Worm (Caenorhabditis elegans): ENCODE measurements around the gene moc-1.

Gene moc-1

ce11 chrX:10146592-10146991 lies 8.2 kb upstream of the moc-1 start, which contains the start of gene unc-115:
TSS of gene unc-115 (plus strand) at chrX:10146892.
- peak; percentile 88 for TF ChIP-seq unc-86 (tag; optimal IDR thresholded peaks at IDR 0.05)
- no peak for TF ChIP-seq nhr-12 (tag; optimal IDR thresholded peaks at IDR 0.05)
- peak; percentile 77 for TF ChIP-seq nhr-19 (GFP tag; conservative IDR thresholded peaks at IDR 0.05)
- no peak for TF ChIP-seq unc-62 (GFP tag; optimal IDR thresholded peaks at IDR 0.05)
- TF ChIP-seq snu-23 (GFP tag; optimal IDR thresholded peaks at IDR 0.05) = peak; percentile 90
- TF ChIP-seq sup-37 (GFP tag; optimal IDR thresholded peaks at IDR 0.05) = no peak
- TF ChIP-seq C04F5.9 (tag; optimal IDR thresholded peaks at IDR 0.05) = no peak
- TF ChIP-seq dsc-1 (tag; optimal IDR thresholded peaks at IDR 0.05) = peak; percentile 78
- TF ChIP-seq isw-1 (GFP tag; IDR thresholded peaks at IDR 0.05) = peak; percentile 72
- peak; percentile 79 to 87 (median 79) for TF ChIP-seq ceh-82 (tag; optimal IDR thresholded peaks at IDR 0.05)
- no peak for TF ChIP-seq nhr-11 (tag; optimal IDR thresholded peaks at IDR 0.05)
- peak; percentile 80 for TF ChIP-seq egl-13 (tag; optimal IDR thresholded peaks at IDR 0.05)
- no peak for TF ChIP-seq unc-30 (tag; optimal IDR thresholded peaks at IDR 0.05)
- no peak for TF ChIP-seq ceh-63 (GFP tag; optimal IDR thresholded peaks at IDR 0.05)
- no peak for TF ChIP-seq lin-39 (tag; optimal IDR thresholded peaks at IDR 0.05)
- TF ChIP-seq dpl-1 (GFP tag; optimal IDR thresholded peaks at IDR 0.05) = peak in 1 of 3 experiments; percentile 42
- no peak for TF ChIP-seq zag-1 (tag; optimal IDR thresholded peaks at IDR 0.05)
- peak; percentile 33 for TF ChIP-seq lir-3 (tag; optimal IDR thresholded peaks at IDR 0.05; ENCODE audit: poor library complexity)
- peak in 1 of 2 experiments; percentile 66 for TF ChIP-seq ztf-11 (tag; optimal IDR thresholded peaks at IDR 0.05)
- TF ChIP-seq nhr-90 (tag; optimal IDR thresholded peaks at IDR 0.05; ENCODE audit: poor library complexity) = peak; percentile 70
- TF ChIP-seq alr-1 (tag; optimal IDR thresholded peaks at IDR 0.05; ENCODE audit: borderline replicate concordance) = no peak
- TF ChIP-seq nhr-85 (tag) = peak; percentile 86
- no peak for TF ChIP-seq lin-15B (tag; optimal IDR thresholded peaks at IDR 0.05)
- TF ChIP-seq fkh-10 (GFP tag; optimal IDR thresholded peaks at IDR 0.05) = peak; percentile 76
- TF ChIP-seq nhr-84 (tag; optimal IDR thresholded peaks at IDR 0.05) = no peak
- TF ChIP-seq irx-1 (tag; optimal IDR thresholded peaks at IDR 0.05) = peak; percentile 59
- peak; percentile 76 for TF ChIP-seq unc-130 (tag; optimal IDR thresholded peaks at IDR 0.05)
- TF ChIP-seq nhr-47 (tag; optimal IDR thresholded peaks at IDR 0.05) = peak; percentile 87
- no peak for TF ChIP-seq hlh-17 (GFP tag; optimal IDR thresholded peaks at IDR 0.05; ENCODE audit: borderline replicate concordance)
- no peak for TF ChIP-seq nhr-28 (tag; optimal IDR thresholded peaks at IDR 0.05)
- peak in 2 of 6 experiments; percentile 34 to 64 for TF ChIP-seq elt-3 (tag; optimal IDR thresholded peaks at IDR 0.05)
- TF ChIP-seq mep-1 (tag; optimal IDR thresholded peaks at IDR 0.05) = peak; percentile 39
- TF ChIP-seq mef-2 (tag; optimal IDR thresholded peaks at IDR 0.05) = peak; percentile 18
- TF ChIP-seq nhr-71 (tag; optimal IDR thresholded peaks at IDR 0.05) = peak; percentile 91
- peak; percentile 86 for TF ChIP-seq xbp-1 (tag; optimal IDR thresholded peaks at IDR 0.05)
- no peak for TF ChIP-seq hpl-2 (GFP tag; optimal IDR thresholded peaks at IDR 0.05)
- TF ChIP-seq sox-4 (tag; optimal IDR thresholded peaks at IDR 0.05) = peak; percentile 26
- peak; percentile 44 to 51 for TF ChIP-seq efl-1 (optimal IDR thresholded peaks at IDR 0.05)
- TF ChIP-seq efl-1 (GFP tag; optimal IDR thresholded peaks at IDR 0.05 in 1 of 2) = peak in 1 of 2 experiments; percentile 94
- peak; percentile 59 to 73 for TF ChIP-seq lsy-2 (tag; optimal IDR thresholded peaks at IDR 0.05)
- TF ChIP-seq blmp-1 (tag; optimal IDR thresholded peaks at IDR 0.05) = peak; percentile 82
- TF ChIP-seq unc-98 (GFP tag; IDR thresholded peaks at IDR 0.05) = no peak
- peak; percentile 78 for TF ChIP-seq fkh-8 (tag; optimal IDR thresholded peaks at IDR 0.05)
- peak in 1 of 2 experiments; percentile 74 for TF ChIP-seq mdl-1 (tag; optimal IDR thresholded peaks at IDR 0.05)
- peak; percentile 79 to 86 for TF ChIP-seq egl-27 (tag; optimal IDR thresholded peaks at IDR 0.05)
- peak; percentile 30 for TF ChIP-seq snpc-4 (tag; optimal IDR thresholded peaks at IDR 0.05)
- peak; percentile 90 for TF ChIP-seq swsn-7 (tag; optimal IDR thresholded peaks at IDR 0.05)
- TF ChIP-seq nhr-237 (tag; optimal IDR thresholded peaks at IDR 0.05) = no peak
- TF ChIP-seq ceh-88 (GFP tag; IDR thresholded peaks at IDR 0.05) = no peak; the same call in 1 of the 2 replicates
- TF ChIP-seq fkh-4 (tag; optimal IDR thresholded peaks at IDR 0.05; ENCODE audit: borderline replicate concordance) = no peak
- TF ChIP-seq mab-9 (GFP tag; IDR thresholded peaks at IDR 0.05) = peak; percentile 76
- TF ChIP-seq rnt-1 (tag; optimal IDR thresholded peaks at IDR 0.05) = peak; percentile 82
- TF ChIP-seq zip-4 (GFP tag; optimal IDR thresholded peaks at IDR 0.05) = peak; percentile 6

All from whole organism, L1 larva.